Worm (Caenorhabditis elegans) whole organism, L4/young adult: ENCODE data around the gene apc-2.

ENCODE experiments used
- W03F9.2 ChIP-seq: fragments of 150-350 bp; optimal IDR thresholded peaks from 2 replicates; lab custom pipeline; 2014; ENCODE audit warnings: missing biosample characterization, missing genetic modification characterization
- dao-5 ChIP-seq: sonication (generic microtip); optimal IDR thresholded peaks from 2 replicates; lab custom pipeline; 2016; ENCODE audit warnings: missing genotype, missing genetic modification characterization, moderate library complexity, missing compliant biosample characterization
- him-1 ChIP-seq: sonication (generic microtip); optimal IDR thresholded peaks from 2 replicates; lab custom pipeline; 2016; ENCODE audit warnings: missing genotype, missing genetic modification reagents, missing genetic modification characterization, missing compliant biosample characterization

ce11 chrIII:8088235-8088634 lies 7.8 kb downstream of the apc-2 start, which contains the start of gene vms-1:
- TF ChIP-seq dao-5 = no peak
- TF ChIP-seq W03F9.2 = no peak
- TF ChIP-seq him-1 (tag; lab: Kevin White, UChicago) = no peak
